Worm (Caenorhabditis elegans): ENCODE measurements around the gene ugt-49.
A peak's percentile ranks its signal among the peaks of the same experiment; 100 is the strongest.

ugt-49 gene

ce11 chrV:10342904-10343303, 29.2 kb upstream of the ugt-49 start, which contains the start of gene K07C5.3:
TSS of gene K07C5.3 (plus strand) at chrV:10343032.
- no peak for TF ChIP-seq rnt-1 (tag; optimal IDR thresholded peaks at IDR 0.05)
- TF ChIP-seq elt-3 (tag; optimal IDR thresholded peaks at IDR 0.05): no peak
- TF ChIP-seq isw-1 (GFP tag; IDR thresholded peaks at IDR 0.05): no peak
- TF ChIP-seq tlp-1 (tag; optimal IDR thresholded peaks at IDR 0.05): no peak
- TF ChIP-seq nhr-47 (tag; optimal IDR thresholded peaks at IDR 0.05): no peak
- TF ChIP-seq egl-13 (tag; optimal IDR thresholded peaks at IDR 0.05): no peak
- TF ChIP-seq efl-3 (GFP tag; optimal IDR thresholded peaks at IDR 0.05): no peak
- TF ChIP-seq mab-9 (GFP tag; IDR thresholded peaks at IDR 0.05): no peak

- TF ChIP-seq ceh-82 (tag; optimal IDR thresholded peaks at IDR 0.05): no peak
- no peak for TF ChIP-seq efl-1 (optimal IDR thresholded peaks at IDR 0.05)
- peak in 1 of 2 experiments; percentile 33 for TF ChIP-seq efl-1 (GFP tag; optimal IDR thresholded peaks at IDR 0.05 in 1 of 2)
- TF ChIP-seq dpl-1 (GFP tag; optimal IDR thresholded peaks at IDR 0.05): no peak
These were observed 22.1 kb upstream of the ugt-49 start, which contains the start of gene K07C5.9 for ce11 chrV:10350054-10350453. TSS of gene K07C5.9 (minus strand) at chrV:10350154.

- peak; percentile 0 for TF ChIP-seq hpl-2 (GFP tag; optimal IDR thresholded peaks at IDR 0.05)
- peak; percentile 77 for TF ChIP-seq unc-86 (tag; optimal IDR thresholded peaks at IDR 0.05)
- TF ChIP-seq zip-4 (GFP tag; optimal IDR thresholded peaks at IDR 0.05): peak; percentile 47
- TF ChIP-seq lin-15B (tag; optimal IDR thresholded peaks at IDR 0.05): peak; percentile 81
- TF ChIP-seq jun-1 (tag; optimal IDR thresholded peaks at IDR 0.05): peak; percentile 51
- peak; percentile 75 for TF ChIP-seq ceh-90 (tag; optimal IDR thresholded peaks at IDR 0.05)
- peak; percentile 70 for TF ChIP-seq grh-1 (GFP tag; IDR thresholded peaks at IDR 0.05)
- TF ChIP-seq nhr-20 (tag; optimal IDR thresholded peaks at IDR 0.05): peak; percentile 91
- peak; percentile 88 for TF ChIP-seq dsc-1 (tag; optimal IDR thresholded peaks at IDR 0.05)
- TF ChIP-seq aly-2 (tag; optimal IDR thresholded peaks at IDR 0.05): peak; percentile 45
- TF ChIP-seq tlp-1 (tag; optimal IDR thresholded peaks at IDR 0.05): no peak
- no peak for TF ChIP-seq aha-1 (tag; optimal IDR thresholded peaks at IDR 0.05)
- TF ChIP-seq nhr-28 (tag; optimal IDR thresholded peaks at IDR 0.05): no peak
- TF ChIP-seq snpc-4 (tag; optimal IDR thresholded peaks at IDR 0.05): peak; percentile 69
- TF ChIP-seq nhr-85 (tag): peak; percentile 87
- peak; percentile 2 for TF ChIP-seq Y116A8C.19 (tag; optimal IDR thresholded peaks at IDR 0.05; ENCODE audit: borderline replicate concordance)
- TF ChIP-seq dpl-1 (GFP tag; optimal IDR thresholded peaks at IDR 0.05): peak; percentile 81 to 86 (median 85)
- peak; percentile 87 to 90 for TF ChIP-seq efl-1 (optimal IDR thresholded peaks at IDR 0.05)
- TF ChIP-seq efl-1 (GFP tag; optimal IDR thresholded peaks at IDR 0.05 in 1 of 2): peak; percentile 84 to 98
- TF ChIP-seq blmp-1 (tag; optimal IDR thresholded peaks at IDR 0.05): peak; percentile 85
- peak; percentile 74 for TF ChIP-seq C04F5.9 (tag; optimal IDR thresholded peaks at IDR 0.05)
- peak; percentile 89 for TF ChIP-seq tbx-2 (tag; optimal IDR thresholded peaks at IDR 0.05)
- peak; percentile 85 for TF ChIP-seq sox-4 (tag; optimal IDR thresholded peaks at IDR 0.05)
- peak in 1 of 2 experiments; percentile 86 for TF ChIP-seq ztf-11 (tag; optimal IDR thresholded peaks at IDR 0.05)
- TF ChIP-seq nhr-90 (tag; optimal IDR thresholded peaks at IDR 0.05; ENCODE audit: poor library complexity): peak; percentile 90
- no peak for TF ChIP-seq nhr-84 (tag; optimal IDR thresholded peaks at IDR 0.05)
- no peak for TF ChIP-seq unc-30 (tag; optimal IDR thresholded peaks at IDR 0.05)
- TF ChIP-seq nhr-47 (tag; optimal IDR thresholded peaks at IDR 0.05): peak; percentile 92
- TF ChIP-seq irx-1 (tag; optimal IDR thresholded peaks at IDR 0.05): peak; percentile 78
- TF ChIP-seq nhr-237 (tag; optimal IDR thresholded peaks at IDR 0.05): peak; percentile 28
- TF ChIP-seq rnt-1 (tag; optimal IDR thresholded peaks at IDR 0.05): peak; percentile 95
- TF ChIP-seq C34B4.2 (tag; optimal IDR thresholded peaks at IDR 0.05): no peak
- peak in 2 of 6 experiments; percentile 44 to 47 for TF ChIP-seq elt-3 (tag; optimal IDR thresholded peaks at IDR 0.05)
- peak; percentile 88 for TF ChIP-seq lir-3 (tag; optimal IDR thresholded peaks at IDR 0.05; ENCODE audit: poor library complexity)
- peak; percentile 81 for TF ChIP-seq lin-13 (GFP tag; optimal IDR thresholded peaks at IDR 0.05)
- peak; percentile 87 to 93 for TF ChIP-seq lsy-2 (tag; optimal IDR thresholded peaks at IDR 0.05)
- peak; percentile 43 for TF ChIP-seq efl-3 (GFP tag; optimal IDR thresholded peaks at IDR 0.05)
- TF ChIP-seq nhr-11 (tag; optimal IDR thresholded peaks at IDR 0.05): no peak
- TF ChIP-seq nhr-77 (tag; optimal IDR thresholded peaks at IDR 0.05): peak; percentile 37
- peak in 1 of 2 experiments; percentile 73 for TF ChIP-seq mdl-1 (tag; optimal IDR thresholded peaks at IDR 0.05)
- TF ChIP-seq unc-130 (tag; optimal IDR thresholded peaks at IDR 0.05): peak; percentile 85
- peak; percentile 92 for TF ChIP-seq snu-23 (GFP tag; optimal IDR thresholded peaks at IDR 0.05)
- TF ChIP-seq pax-3 (tag; optimal IDR thresholded peaks at IDR 0.05): peak; percentile 49
- TF ChIP-seq isw-1 (GFP tag; IDR thresholded peaks at IDR 0.05): peak; percentile 82
These were observed 19.1 kb upstream of the ugt-49 start, which contains the start of gene nol-56 for ce11 chrV:10352928-10353427. TSS of gene nol-56 (minus strand) at chrV:10352978.

Data from whole organism, L1 larva.